Worm (Caenorhabditis elegans): ENCODE results near the gene F43H9.3.

The F43H9.3 gene

ce11 chrV:7977701-7978461 is 46.9 kb downstream of the F43H9.3 start, which contains the start of gene let-413:
Gene let-413, minus strand, starts transcription at chrV:7977776.
- no peak for TF ChIP-seq unc-62 (GFP tag; optimal IDR thresholded peaks at IDR 0.05)
